Worm (Caenorhabditis elegans) whole organism, young adult: ENCODE measurements around the gene C14E2.6.
A peak's percentile ranks its signal among the peaks of the same experiment; 100 is the strongest.

Source experiments
- B0035.1 ChIP-seq: sonication (generic microtip); optimal IDR thresholded peaks from 2 replicates; lab custom pipeline; 2016; ENCODE audit warnings: missing genetic modification characterization, mild to moderate bottlenecking, missing compliant biosample characterization, missing genotype, missing genetic modification reagents
- D2030.7 ChIP-seq: fragments of 200-800 bp; sonication (Bioruptor generic); IDR thresholded peaks from 2 replicates; pipeline ENCODE4 v1.3.6; 2022; ENCODE audit warnings: missing genetic modification reagents, missing genetic modification characterization, missing compliant biosample characterization
- F10E7.11 ChIP-seq: sonication (generic microtip); optimal IDR thresholded peaks from 2 replicates; lab custom pipeline; 2017; ENCODE audit warnings: mild to moderate bottlenecking, missing genetic modification characterization, moderate library complexity, missing compliant biosample characterization
- F22D6.2 ChIP-seq: sonication (generic microtip); optimal IDR thresholded peaks from 2 replicates; lab custom pipeline; 2016; ENCODE audit warnings: mild to moderate bottlenecking, missing genetic modification characterization, missing compliant biosample characterization
- F39B2.1 ChIP-seq: fragments of 200-800 bp; sonication (Bioruptor generic); IDR thresholded peaks from 2 replicates; pipeline ENCODE4 v1.3.6; 2022; ENCODE audit warnings: missing genetic modification reagents, missing genetic modification characterization, missing compliant biosample characterization
- F57A8.1 ChIP-seq: fragments of 200-800 bp; sonication (Bioruptor generic); optimal IDR thresholded peaks from 2 replicates; lab custom pipeline; 2018; ENCODE audit warnings: mild to moderate bottlenecking, missing genetic modification characterization, moderate library complexity, missing compliant biosample characterization
- F57C9.4 ChIP-seq: sonication (generic microtip); optimal IDR thresholded peaks from 2 replicates; lab custom pipeline; 2017; ENCODE audit warnings: mild to moderate bottlenecking, missing genetic modification characterization, missing compliant biosample characterization
- K12H6.12 ChIP-seq: fragments of 200-800 bp; sonication (Bioruptor generic); optimal IDR thresholded peaks from 2 replicates; lab custom pipeline; 2018; ENCODE audit warnings: mild to moderate bottlenecking, missing genetic modification characterization, missing compliant biosample characterization
- T07F8.4 ChIP-seq: sonication (generic microtip); optimal IDR thresholded peaks from 2 replicates; lab custom pipeline; 2016; ENCODE audit warnings: mild to moderate bottlenecking, missing genetic modification characterization, moderate library complexity, missing compliant biosample characterization
- T26A5.8 ChIP-seq: sonication (generic microtip); optimal IDR thresholded peaks from 2 replicates; lab custom pipeline; 2016; ENCODE audit warnings: missing genetic modification characterization, missing compliant biosample characterization
- Y53G8AR.9 ChIP-seq: fragments of 200-800 bp; sonication (Bioruptor generic); conservative IDR thresholded peaks from 2 replicates; pipeline ENCODE4 v1.3.6; 2022; ENCODE audit warnings: missing genetic modification reagents, missing genetic modification characterization, missing compliant biosample characterization
- Y56A3A.18 ChIP-seq: fragments of 200-800 bp; sonication (Bioruptor generic); IDR thresholded peaks from 2 replicates; pipeline ENCODE4 v1.3.6; 2022; ENCODE audit warnings: missing genetic modification reagents, missing genetic modification characterization, missing compliant biosample characterization
- Y95B8A.8 ChIP-seq: fragments of 200-800 bp; sonication (Bioruptor generic); IDR thresholded peaks from 2 replicates; pipeline ENCODE4 v1.3.6; 2022; ENCODE audit warnings: missing genetic modification reagents, missing genetic modification characterization, missing compliant biosample characterization
- ama-1 ChIP-seq, 3 experiments: fragments of 150-350 bp in 1 of 3; sonication (generic microtip) in 2 of 3; optimal IDR thresholded peaks; 2 replicates each; lab custom pipeline; 2014 to 2018; ENCODE audit warnings: missing biosample characterization in 2 of 3, missing genetic modification characterization in 2 of 3, missing genetic modification reagents in 2 of 3
- aptf-3 ChIP-seq: fragments of 200-800 bp; sonication (Bioruptor generic); IDR thresholded peaks from 2 replicates; pipeline ENCODE4 v1.3.6; 2022; ENCODE audit warnings: missing genetic modification characterization, missing compliant biosample characterization
- atf-7 ChIP-seq: sonication (generic microtip); optimal IDR thresholded peaks from 2 replicates; lab custom pipeline; 2017; ENCODE audit warnings: mild to moderate bottlenecking, missing genetic modification characterization, missing compliant biosample characterization
- athp-1 ChIP-seq: sonication (generic microtip); optimal IDR thresholded peaks from 2 replicates; lab custom pipeline; 2017; ENCODE audit warnings: mild to moderate bottlenecking, missing genetic modification characterization, missing compliant biosample characterization
- attf-5 ChIP-seq: fragments of 200-800 bp; sonication (Bioruptor generic); optimal IDR thresholded peaks from 2 replicates; lab custom pipeline; 2018; ENCODE audit warnings: mild to moderate bottlenecking, missing genetic modification characterization, missing compliant biosample characterization
- bed-2 ChIP-seq: fragments of 200-800 bp; sonication (Bioruptor generic); IDR thresholded peaks from 2 replicates; pipeline ENCODE4 v1.3.6; 2022; ENCODE audit warnings: missing genetic modification reagents, missing genetic modification characterization, missing compliant biosample characterization
- ccch-3 ChIP-seq: fragments of 200-800 bp; sonication (Bioruptor generic); optimal IDR thresholded peaks from 2 replicates; lab custom pipeline; 2018; ENCODE audit warnings: mild to moderate bottlenecking, missing genetic modification characterization, missing compliant biosample characterization
- cebp-1 ChIP-seq, 2 experiments: fragments of 200-800 bp in 1 of 2; sonication (Bioruptor generic) in 1 of 2; sonication (generic microtip) in 1 of 2; IDR thresholded peaks in 1 of 2; optimal IDR thresholded peaks in 1 of 2; 2 replicates each; pipeline versions ENCODE4 v1.3.6 to Lab custom; 2017 to 2022; ENCODE audit warnings: missing compliant biosample characterization in 2 of 2, missing genetic modification characterization in 2 of 2, mild to moderate bottlenecking in 1 of 2, missing genetic modification reagents in 1 of 2, moderate library complexity in 1 of 2
- cebp-2 ChIP-seq: fragments of 200-800 bp; sonication (Bioruptor generic); IDR thresholded peaks from 2 replicates; pipeline ENCODE4 v1.3.6; 2022; ENCODE audit warnings: missing genetic modification characterization, missing compliant biosample characterization
- ceh-27 ChIP-seq: fragments of 200-800 bp; sonication (Bioruptor generic); optimal IDR thresholded peaks from 2 replicates; lab custom pipeline; 2018; ENCODE audit warnings: mild to moderate bottlenecking, missing genetic modification characterization, moderate library complexity, missing compliant biosample characterization
- ceh-40 ChIP-seq: fragments of 200-800 bp; sonication (Bioruptor generic); IDR thresholded peaks from 2 replicates; pipeline ENCODE4 v1.3.6; 2022; ENCODE audit warnings: missing genetic modification characterization, missing compliant biosample characterization
- die-1 ChIP-seq: sonication (generic microtip); optimal IDR thresholded peaks from 2 replicates; lab custom pipeline; 2016; ENCODE audit warnings: missing genotype, mild to moderate bottlenecking, missing genetic modification characterization, missing compliant biosample characterization
- egl-44 ChIP-seq: fragments of 200-800 bp; sonication (Bioruptor generic); IDR thresholded peaks from 2 replicates; pipeline ENCODE4 v1.3.6; 2022; ENCODE audit warnings: missing genetic modification reagents, missing genetic modification characterization, missing compliant biosample characterization
- egrh-3 ChIP-seq: fragments of 200-800 bp; sonication (Bioruptor generic); IDR thresholded peaks from 2 replicates; pipeline ENCODE4 v1.3.6; 2022; ENCODE audit warnings: missing genetic modification reagents, missing genetic modification characterization, missing compliant biosample characterization
- ets-4 ChIP-seq: fragments of 200-800 bp; sonication (Bioruptor generic); optimal IDR thresholded peaks from 2 replicates; lab custom pipeline; 2018; ENCODE audit warnings: mild to moderate bottlenecking, missing genetic modification characterization, missing compliant biosample characterization
- fkh-3 ChIP-seq: sonication (generic microtip); optimal IDR thresholded peaks from 2 replicates; lab custom pipeline; 2016; ENCODE audit warnings: mild to moderate bottlenecking, missing genetic modification characterization, missing compliant biosample characterization
- hlh-12 ChIP-seq: sonication (generic microtip); optimal IDR thresholded peaks from 2 replicates; lab custom pipeline; 2016; ENCODE audit warnings: missing genetic modification characterization, missing compliant biosample characterization
- let-607 ChIP-seq, 2 experiments: fragments of 200-800 bp in 1 of 2; sonication (Bioruptor generic) in 1 of 2; sonication (generic microtip) in 1 of 2; optimal IDR thresholded peaks; 2 replicates each; lab custom pipeline; 2016 to 2018; ENCODE audit warnings: mild to moderate bottlenecking in 2 of 2, missing compliant biosample characterization in 2 of 2, missing genetic modification characterization in 2 of 2, moderate library complexity in 2 of 2, missing genotype in 1 of 2
- lin-26 ChIP-seq: fragments of 200-800 bp; sonication (Bioruptor generic); IDR thresholded peaks from 2 replicates; pipeline ENCODE4 v1.3.6; 2022; ENCODE audit warnings: missing genetic modification reagents, missing genetic modification characterization, missing compliant biosample characterization
- lin-54 ChIP-seq: fragments of 200-800 bp; sonication (Bioruptor generic); optimal IDR thresholded peaks from 2 replicates; lab custom pipeline; 2018; ENCODE audit warnings: mild to moderate bottlenecking, missing genetic modification characterization, missing compliant biosample characterization
- lsy-27 ChIP-seq: sonication (generic microtip); optimal IDR thresholded peaks from 2 replicates; lab custom pipeline; 2017; ENCODE audit warnings: missing genetic modification characterization, mild to moderate bottlenecking, missing compliant biosample characterization, antibody characterized with exemption, missing genotype, borderline replicate concordance; ENCODE audit not compliant: insufficient read depth
- nfya-1 ChIP-seq: sonication (generic microtip); optimal IDR thresholded peaks from 2 replicates; lab custom pipeline; 2017; ENCODE audit warnings: antibody characterized with exemption, missing compliant biosample characterization, missing genetic modification characterization, borderline replicate concordance; ENCODE audit not compliant: insufficient read depth
- nfyb-1 ChIP-seq: fragments of 200-800 bp; sonication (Bioruptor generic); IDR thresholded peaks from 2 replicates; pipeline ENCODE4 v1.3.6; 2022; ENCODE audit warnings: missing genetic modification reagents, missing genetic modification characterization, missing compliant biosample characterization
- nhr-27 ChIP-seq: fragments of 200-800 bp; sonication (Bioruptor generic); optimal IDR thresholded peaks from 2 replicates; lab custom pipeline; 2018; ENCODE audit warnings: mild to moderate bottlenecking, missing genetic modification characterization, moderate library complexity, missing compliant biosample characterization
- pbrm-1 ChIP-seq: fragments of 200-800 bp; sonication (Bioruptor generic); IDR thresholded peaks from 2 replicates; pipeline ENCODE4 v1.3.6; 2022; ENCODE audit warnings: missing genetic modification reagents, missing genetic modification characterization, missing compliant biosample characterization
- rec-8 ChIP-seq, 2 experiments: sonication (generic microtip); optimal IDR thresholded peaks; 2 replicates each; lab custom pipeline; 2016; ENCODE audit warnings: mild to moderate bottlenecking in 2 of 2, missing genetic modification characterization in 2 of 2, missing genetic modification reagents in 2 of 2, missing genotype in 2 of 2, missing biosample characterization in 1 of 2, missing compliant biosample characterization in 1 of 2, moderate library complexity in 1 of 2
- rpc-1 ChIP-seq, 2 experiments: fragments of 150-350 bp in 1 of 2; sonication (generic microtip) in 1 of 2; optimal IDR thresholded peaks; 2 replicates each; lab custom pipeline; 2014 to 2018; ENCODE audit warnings: missing biosample characterization in 1 of 2, missing genetic modification characterization in 1 of 2, missing genetic modification reagents in 1 of 2, missing genotype in 1 of 2
- somi-1 ChIP-seq: fragments of 200-800 bp; sonication (Bioruptor generic); optimal IDR thresholded peaks from 2 replicates; lab custom pipeline; 2018; ENCODE audit warnings: mild to moderate bottlenecking, missing genetic modification characterization, missing compliant biosample characterization
- sptf-2 ChIP-seq: fragments of 200-800 bp; sonication (Bioruptor generic); optimal IDR thresholded peaks from 2 replicates; lab custom pipeline; 2018; ENCODE audit warnings: mild to moderate bottlenecking, missing genetic modification characterization, missing compliant biosample characterization
- tbp1 ChIP-seq: fragments of 200-800 bp; sonication (Bioruptor generic); optimal IDR thresholded peaks from 2 replicates; lab custom pipeline; 2018; ENCODE audit warnings: mild to moderate bottlenecking, missing genetic modification characterization, missing compliant biosample characterization
- tlf-1 ChIP-seq: fragments of 200-800 bp; sonication (Bioruptor generic); optimal IDR thresholded peaks from 2 replicates; lab custom pipeline; 2018; ENCODE audit warnings: mild to moderate bottlenecking, missing genetic modification characterization, missing compliant biosample characterization
- zfh-2 ChIP-seq: fragments of 200-800 bp; sonication (Bioruptor generic); conservative IDR thresholded peaks from 2 replicates; pipeline ENCODE4 v1.3.6; 2022; ENCODE audit warnings: missing genetic modification reagents, missing genetic modification characterization, missing compliant biosample characterization
- ztf-28 ChIP-seq: fragments of 200-800 bp; sonication (Bioruptor generic); IDR thresholded peaks from 2 replicates; pipeline ENCODE4 v1.3.6; 2022; ENCODE audit warnings: missing genetic modification reagents, missing genetic modification characterization, missing compliant biosample characterization

C14E2.6 gene

ce11 chrX:1837703-1838102 is 7.9 kb upstream of the C14E2.6 start (continued):
- TF ChIP-seq die-1 (tag; lab: Kevin White, UChicago) = peak; percentile 86
- peak; percentile 87 for TF ChIP-seq zfh-2 (GFP tag; lab: Robert Waterston, UW)
- TF ChIP-seq T07F8.4 (tag; lab: Kevin White, UChicago) = peak; percentile 56
- TF ChIP-seq somi-1 (GFP tag; lab: Kevin White, UChicago) = peak; percentile 50
- no peak for TF ChIP-seq F39B2.1 (GFP tag; lab: Robert Waterston, UW)
- TF ChIP-seq attf-5 = peak; percentile 71
- TF ChIP-seq atf-7 (tag; lab: Kevin White, UChicago) = peak; percentile 55
- peak; percentile 37 for TF ChIP-seq ets-4 (GFP tag; lab: Kevin White, UChicago)
- TF ChIP-seq T26A5.8 (tag; lab: Kevin White, UChicago) = no peak
- 0 out of 2 replicates have a peak, but pooled peaks have one; percentile 23 for TF ChIP-seq cebp-2 (GFP tag; lab: Robert Waterston, UW)
- TF ChIP-seq F22D6.2 (tag; lab: Kevin White, UChicago) = peak; percentile 23
- no peak for TF ChIP-seq ama-1 (optimal IDR thresholded peaks at IDR 0.05; lab: Kevin White, UChicago)
- peak; percentile 0 to 86 for TF ChIP-seq ama-1 (GFP tag; optimal IDR thresholded peaks at IDR 0.05; lab: Kevin White, UChicago)
- TF ChIP-seq ceh-40 (GFP tag; lab: Robert Waterston, UW) = no peak
- TF ChIP-seq ztf-28 (GFP tag; lab: Robert Waterston, UW) = 0 out of 2 replicates have a peak, but pooled peaks have one; percentile 64
- TF ChIP-seq nhr-27 (tag; lab: Kevin White, UChicago) = no peak
- TF ChIP-seq K12H6.12 (tag; lab: Kevin White, UChicago) = peak; percentile 5
- TF ChIP-seq tlf-1 (GFP tag; lab: Kevin White, UChicago) = peak; percentile 31
- peak; percentile 2 for TF ChIP-seq F57A8.1
- peak; percentile 28; the same call in 1 of the 2 replicates for TF ChIP-seq Y53G8AR.9 (GFP tag; lab: Robert Waterston, UW)
- TF ChIP-seq F57C9.4 (tag; lab: Kevin White, UChicago) = no peak
- peak; percentile 56 for TF ChIP-seq B0035.1 (tag; lab: Kevin White, UChicago)
- peak; percentile 76 for TF ChIP-seq Y56A3A.18 (GFP tag; lab: Robert Waterston, UW)
- peak; percentile 91 for TF ChIP-seq rpc-1 (optimal IDR thresholded peaks at IDR 0.05; lab: Kevin White, UChicago)
- peak; percentile 98 for TF ChIP-seq rpc-1 (tag; optimal IDR thresholded peaks at IDR 0.05; lab: Kevin White, UChicago)
- TF ChIP-seq ceh-27 (GFP tag; lab: Kevin White, UChicago) = peak; percentile 50
- no peak for TF ChIP-seq ccch-3 (GFP tag; lab: Kevin White, UChicago)
- peak; percentile 71; the same call in 1 of the 2 replicates for TF ChIP-seq egl-44 (GFP tag; lab: Robert Waterston, UW)
- TF ChIP-seq aptf-3 = no peak
- peak; percentile 98 for TF ChIP-seq tbp1 (GFP tag; lab: Kevin White, UChicago)
- peak; percentile 84 for TF ChIP-seq lin-26 (GFP tag; lab: Robert Waterston, UW)
- TF ChIP-seq nfyb-1 (GFP tag; lab: Robert Waterston, UW) = peak; percentile 70; the same call in 1 of the 2 replicates
- TF ChIP-seq cebp-1 (GFP tag; IDR thresholded peaks at IDR 0.05; lab: Robert Waterston, UW) = no peak
- TF ChIP-seq cebp-1 (tag; optimal IDR thresholded peaks at IDR 0.05; lab: Kevin White, UChicago) = no peak
- peak; percentile 63 for TF ChIP-seq sptf-2 (GFP tag; lab: Kevin White, UChicago)
- peak; percentile 60; the same call in 1 of the 2 replicates for TF ChIP-seq Y95B8A.8 (GFP tag; lab: Robert Waterston, UW)
- peak; percentile 59 for TF ChIP-seq egrh-3 (GFP tag; lab: Robert Waterston, UW)
- TF ChIP-seq lin-54 (GFP tag; lab: Kevin White, UChicago) = peak; percentile 53
- peak; percentile 64; the same call in 1 of the 2 replicates for TF ChIP-seq pbrm-1
- TF ChIP-seq F10E7.11 (tag; lab: Kevin White, UChicago) = no peak
- TF ChIP-seq athp-1 = peak; percentile 44
- TF ChIP-seq bed-2 = 0 out of 2 replicates have a peak, but pooled peaks have one; percentile 11
- peak; percentile 24 for TF ChIP-seq fkh-3 (tag; lab: Kevin White, UChicago)
- no peak for TF ChIP-seq hlh-12 (tag; lab: Kevin White, UChicago)
- peak; percentile 67 for TF ChIP-seq D2030.7 (GFP tag; lab: Robert Waterston, UW)
- TF ChIP-seq let-607 (tag; optimal IDR thresholded peaks at IDR 0.05; lab: Kevin White, UChicago) = peak; percentile 37 to 53
- TF ChIP-seq lsy-27 = no peak
- TF ChIP-seq nfya-1 (tag; lab: Kevin White, UChicago) = no peak
- peak; percentile 50 to 88 for TF ChIP-seq rec-8 (tag; optimal IDR thresholded peaks at IDR 0.05; lab: Kevin White, UChicago)
